Fruit fly (Drosophila melanogaster): ENCODE results near the gene Spn77Bb.

The Spn77Bb gene

dm6 chr3L:20296797-20297196 lies 24.0 kb upstream of the Spn77Bb start, which contains the start of gene FRG1 (continued):
- no peak for TF ChIP-seq prd (optimal IDR thresholded peaks at IDR 0.05)
- no peak for TF ChIP-seq prd (GFP tag; IDR thresholded peaks at IDR 0.05)
- TF ChIP-seq CG1603 (tag; optimal IDR thresholded peaks at IDR 0.05): peak; percentile 67
- no peak for TF ChIP-seq CG4282 (GFP tag; optimal IDR thresholded peaks at IDR 0.05)
- no peak for TF ChIP-seq Lpt (GFP tag; optimal IDR thresholded peaks at IDR 0.05)
- TF ChIP-seq emc (GFP tag; optimal IDR thresholded peaks at IDR 0.05): no peak
- TF ChIP-seq trem (tag; optimal IDR thresholded peaks at IDR 0.05): peak; percentile 43
- no peak for TF ChIP-seq CG6813 (GFP tag; optimal IDR thresholded peaks at IDR 0.05)
- TF ChIP-seq CG10274 (GFP tag; optimal IDR thresholded peaks at IDR 0.05): no peak
- peak; percentile 70 for TF ChIP-seq CG16813 (GFP tag; IDR thresholded peaks at IDR 0.05; ENCODE audit: partially characterized antibody)
- no peak for TF ChIP-seq Sry-β (GFP tag; optimal IDR thresholded peaks at IDR 0.05)
- TF ChIP-seq CG14667 (GFP tag; IDR thresholded peaks at IDR 0.05): no peak
- peak in 1 of 2 experiments; percentile 62 for TF ChIP-seq Hr51 (GFP tag; optimal IDR thresholded peaks at IDR 0.05)
- no peak for TF ChIP-seq gsb (GFP tag; IDR thresholded peaks at IDR 0.05)
- TF ChIP-seq PHDP (tag; optimal IDR thresholded peaks at IDR 0.05): no peak
- no peak for TF ChIP-seq sug (tag; optimal IDR thresholded peaks at IDR 0.05)
- no peak for TF ChIP-seq Blimp-1 (GFP tag; optimal IDR thresholded peaks at IDR 0.05)
- no peak for TF ChIP-seq bigmax (GFP tag; optimal IDR thresholded peaks at IDR 0.05)
- peak; percentile 36 for TF ChIP-seq zen (tag; optimal IDR thresholded peaks at IDR 0.05)
- TF ChIP-seq da (GFP tag; optimal IDR thresholded peaks at IDR 0.05): no peak
- TF ChIP-seq CG10366 (GFP tag; IDR thresholded peaks at IDR 0.05): no peak
- TF ChIP-seq yki (optimal IDR thresholded peaks at IDR 0.05): no peak
- no peak for TF ChIP-seq jigr1 (GFP tag; IDR thresholded peaks at IDR 0.05)
- no peak for TF ChIP-seq Dip3 (GFP tag; optimal IDR thresholded peaks at IDR 0.05)
- no peak for TF ChIP-seq CG7987 (GFP tag; optimal IDR thresholded peaks at IDR 0.05)
- TF ChIP-seq luna (GFP tag; optimal IDR thresholded peaks at IDR 0.05): no peak
- no peak for TF ChIP-seq Hmx (GFP tag; optimal IDR thresholded peaks at IDR 0.05)
- TF ChIP-seq hbn (GFP tag; IDR thresholded peaks at IDR 0.05; ENCODE audit: partially characterized antibody): peak; percentile 72
- TF ChIP-seq Dfd (GFP tag; optimal IDR thresholded peaks at IDR 0.05): no peak
- no peak for TF ChIP-seq tup (GFP tag; optimal IDR thresholded peaks at IDR 0.05)
- no peak for TF ChIP-seq CG7271 (tag; optimal IDR thresholded peaks at IDR 0.05)
- TF ChIP-seq CG6765 (GFP tag; optimal IDR thresholded peaks at IDR 0.05): no peak
- no peak for TF ChIP-seq CG5180 (GFP tag; optimal IDR thresholded peaks at IDR 0.05)
- peak; percentile 95 for TF ChIP-seq CG3838 (GFP tag; optimal IDR thresholded peaks at IDR 0.05)
- no peak for TF ChIP-seq CG10979 (tag; optimal IDR thresholded peaks at IDR 0.05)
- no peak for TF ChIP-seq CG11093 (GFP tag; IDR thresholded peaks at IDR 0.05)
- TF ChIP-seq dmrt11E (tag; optimal IDR thresholded peaks at IDR 0.05): no peak
- no peak for TF ChIP-seq Adf1 (GFP tag; IDR thresholded peaks at IDR 0.05)
- peak; percentile 76 for TF ChIP-seq CG34224 (GFP tag; IDR thresholded peaks at IDR 0.05; ENCODE audit: partially characterized antibody)
- no peak for TF ChIP-seq pb (GFP tag; optimal IDR thresholded peaks at IDR 0.05)
- no peak for TF ChIP-seq CG6854 (GFP tag; optimal IDR thresholded peaks at IDR 0.05)
- no peak for TF ChIP-seq Side (GFP tag; optimal IDR thresholded peaks at IDR 0.05)
- no peak for TF ChIP-seq bowl (GFP tag; IDR thresholded peaks at IDR 0.05)
- TF ChIP-seq zfh2 (GFP tag; optimal IDR thresholded peaks at IDR 0.05): no peak
- no peak for TF ChIP-seq CG1832 (GFP tag; optimal IDR thresholded peaks at IDR 0.05)
- no peak for TF ChIP-seq Gug (GFP tag; IDR thresholded peaks at IDR 0.05)
- TF ChIP-seq CG11723 (GFP tag; optimal IDR thresholded peaks at IDR 0.05): no peak
- no peak for TF ChIP-seq Med (GFP tag)
- no peak for TF ChIP-seq dm (GFP tag; optimal IDR thresholded peaks at IDR 0.05)
- TF ChIP-seq CG2875 (GFP tag; optimal IDR thresholded peaks at IDR 0.05): no peak
- TF ChIP-seq toy (GFP tag; IDR thresholded peaks at IDR 0.05): no peak
- TF ChIP-seq CG33213 (GFP tag; optimal IDR thresholded peaks at IDR 0.05): no peak
